Fruit fly (Drosophila melanogaster): Measurements from ENCODE around the gene CG9521.

Gene CG9521

DNA sequence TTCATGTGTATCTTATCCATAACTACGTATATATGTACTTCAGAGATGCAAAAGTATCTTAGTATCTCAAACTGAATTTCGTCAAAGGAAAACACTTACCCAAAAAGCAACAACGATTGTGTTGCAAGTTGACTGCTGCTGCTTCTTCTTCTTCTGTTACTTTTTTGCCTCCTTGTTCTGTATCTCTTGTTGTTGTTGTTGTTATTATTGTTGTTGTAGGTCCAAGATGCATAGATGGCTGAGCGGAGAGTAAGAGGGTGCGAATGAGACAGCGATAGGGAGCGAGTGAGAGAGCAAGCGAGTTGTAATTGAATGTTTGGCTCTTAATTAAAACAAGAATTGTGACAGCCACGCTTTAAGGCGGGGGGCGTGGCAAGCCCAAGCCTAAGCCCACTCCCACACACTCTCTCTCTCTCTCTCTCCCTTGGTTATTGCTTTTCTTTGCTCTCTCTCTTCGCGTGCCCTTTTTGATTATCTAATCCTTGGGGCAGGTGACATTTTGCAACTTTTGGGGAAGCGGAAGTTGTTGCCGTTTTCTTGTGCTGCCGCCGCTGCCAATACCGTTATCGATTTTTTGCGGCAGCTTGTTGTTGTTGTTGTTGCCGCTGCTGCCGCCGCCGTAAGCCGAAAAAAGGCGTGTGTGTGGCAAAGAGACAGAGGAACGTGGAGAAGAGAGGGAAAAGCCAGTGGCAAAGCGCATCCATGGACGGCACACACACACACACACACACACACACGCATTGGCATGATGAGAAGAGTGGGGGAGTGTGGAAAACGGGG is 28.2 kb downstream of the CG9521 start (continued):
- TF ChIP-seq nerfin-1 (tag; optimal IDR thresholded peaks at IDR 0.05) (no peak), tio (GFP tag; optimal IDR thresholded peaks at IDR 0.05) (no peak), CG4360 (GFP tag; IDR thresholded peaks at IDR 0.05) (peak; percentile 94), Med (GFP tag) (peak; percentile 51), CG3065 (GFP tag; optimal IDR thresholded peaks at IDR 0.05) (peak; percentile 48), CG17385 (GFP tag; optimal IDR thresholded peaks at IDR 0.05) (peak; percentile 35), Stat92E (GFP tag; optimal IDR thresholded peaks at IDR 0.05) (no peak), CG14441 (GFP tag; IDR thresholded peaks at IDR 0.05) (no peak)

DNA sequence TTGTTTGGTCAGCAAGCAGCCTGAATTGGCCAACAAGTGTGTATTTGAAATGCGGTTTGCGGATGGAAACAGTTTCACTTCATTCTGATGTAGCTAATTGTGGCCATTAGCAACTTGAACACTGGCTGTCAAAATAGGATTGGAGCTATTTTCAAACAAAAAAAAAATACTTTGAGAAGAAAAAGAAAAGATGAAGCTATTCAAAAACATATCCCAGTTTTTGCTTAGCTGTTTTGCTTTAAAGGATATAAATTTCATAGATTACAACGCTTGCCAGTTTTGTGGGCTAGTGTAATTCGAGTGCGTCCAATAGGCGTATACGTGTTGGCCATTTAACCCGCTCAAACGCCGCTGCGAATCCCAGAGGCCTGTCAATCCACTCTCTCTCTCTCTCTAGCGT is 40.8 kb downstream of the CG9521 start:
- TF ChIP-seq crol (GFP tag; IDR thresholded peaks at IDR 0.05) (no peak), wor (GFP tag; IDR thresholded peaks at IDR 0.05) (no peak), Atf6 (GFP tag; IDR thresholded peaks at IDR 0.05) (0 out of 2 replicates have a peak, but pooled peaks have one; percentile 13), psq (GFP tag; optimal IDR thresholded peaks at IDR 0.05) (no peak), kni (GFP tag; optimal IDR thresholded peaks at IDR 0.05) (no peak), Camta (GFP tag; optimal IDR thresholded peaks at IDR 0.05) (no peak), CG7357 (GFP tag; IDR thresholded peaks at IDR 0.05) (no peak), CG3281 (GFP tag; optimal IDR thresholded peaks at IDR 0.05) (no peak), CG9817 (tag; optimal IDR thresholded peaks at IDR 0.05) (no peak), slou (GFP tag; optimal IDR thresholded peaks at IDR 0.05) (no peak), CG7556 (GFP tag; optimal IDR thresholded peaks at IDR 0.05) (no peak), CG6791 (GFP tag; IDR thresholded peaks at IDR 0.05; ENCODE audit: partially characterized antibody) (no peak), sc (optimal IDR thresholded peaks at IDR 0.05) (no peak), sc (GFP tag; optimal IDR thresholded peaks at IDR 0.05) (no peak), Jarid2 (GFP tag; optimal IDR thresholded peaks at IDR 0.05) (no peak), Hmx (GFP tag; optimal IDR thresholded peaks at IDR 0.05) (no peak), CG7271 (tag; optimal IDR thresholded peaks at IDR 0.05) (no peak), Dbx (GFP tag; IDR thresholded peaks at IDR 0.05) (no peak), cg (GFP tag; optimal IDR thresholded peaks at IDR 0.05) (no peak), cad (GFP tag; optimal IDR thresholded peaks at IDR 0.05) (no peak), CG4424 (GFP tag; optimal IDR thresholded peaks at IDR 0.05) (no peak), her (GFP tag; optimal IDR thresholded peaks at IDR 0.05) (no peak), pan (optimal IDR thresholded peaks at IDR 0.05) (no peak), pan (GFP tag; optimal IDR thresholded peaks at IDR 0.05 in 1 of 2, IDR thresholded peaks at IDR 0.05 in 1 of 2) (no peak), HLH3B (GFP tag; IDR thresholded peaks at IDR 0.05) (0 out of 2 replicates have a peak, but pooled peaks have one; percentile 13), bowl (GFP tag; IDR thresholded peaks at IDR 0.05) (no peak), ro (GFP tag; IDR thresholded peaks at IDR 0.05) (no peak), CG3847 (GFP tag; IDR thresholded peaks at IDR 0.05) (0 out of 2 replicates have a peak, but pooled peaks have one; percentile 25), da (GFP tag; optimal IDR thresholded peaks at IDR 0.05) (no peak), CG15269 (tag; optimal IDR thresholded peaks at IDR 0.05) (no peak), chinmo (GFP tag; IDR thresholded peaks at IDR 0.05; ENCODE audit: partially characterized antibody) (no peak), tx (GFP tag; optimal IDR thresholded peaks at IDR 0.05) (no peak), wdn (GFP tag; IDR thresholded peaks at IDR 0.05) (peak; percentile 12; the same call in 1 of the 2 replicates), CG13123 (GFP tag; optimal IDR thresholded peaks at IDR 0.05) (no peak), jing (GFP tag; optimal IDR thresholded peaks at IDR 0.05) (no peak), stwl (tag; optimal IDR thresholded peaks at IDR 0.05) (no peak), run (tag; optimal IDR thresholded peaks at IDR 0.05) (no peak), CG2678 (tag; optimal IDR thresholded peaks at IDR 0.05) (peak; percentile 24), Sry-β (GFP tag; optimal IDR thresholded peaks at IDR 0.05) (no peak), abd-A (tag; optimal IDR thresholded peaks at IDR 0.05) (no peak), CG3163 (GFP tag; optimal IDR thresholded peaks at IDR 0.05) (no peak)

Data from whole organism, embryonic.